Worm (Caenorhabditis elegans) whole organism, L4 larva: ENCODE data around the gene T16G12.4.
A peak's percentile ranks its signal among the peaks of the same experiment; 100 is the strongest.

Source experiments
- F10B5.3 ChIP-seq: sonication (generic microtip); optimal IDR thresholded peaks from 2 replicates; lab custom pipeline; 2016; ENCODE audit warnings: mild to moderate bottlenecking, missing genetic modification characterization, missing compliant biosample characterization
- F37D6.2 ChIP-seq: sonication (generic microtip); optimal IDR thresholded peaks from 2 replicates; lab custom pipeline; 2016; ENCODE audit warnings: mild to moderate bottlenecking, missing genetic modification characterization, missing compliant biosample characterization
- F44E2.7 ChIP-seq: fragments of 200-800 bp; sonication (Bioruptor generic); IDR thresholded peaks from 2 replicates; pipeline ENCODE4 v2.1.2; 2022; ENCODE audit warnings: missing genetic modification characterization, missing compliant biosample characterization
- F49E8.2 ChIP-seq: sonication (generic microtip); optimal IDR thresholded peaks from 2 replicates; lab custom pipeline; 2016; ENCODE audit warnings: missing compliant biosample characterization, mild to moderate bottlenecking, missing genetic modification characterization, borderline replicate concordance
- Y75B8A.6 ChIP-seq: fragments of 200-800 bp; sonication (Bioruptor generic); IDR thresholded peaks from 2 replicates; pipeline ENCODE4 v1.3.6; 2022; ENCODE audit warnings: missing genetic modification reagents, missing genetic modification characterization, missing compliant biosample characterization
- aha-1 ChIP-seq: fragments of 150-350 bp; peaks from one replicate; lab custom pipeline; 2014; ENCODE audit warnings: missing biosample characterization, missing genetic modification characterization
- ceh-20 ChIP-seq: fragments of 200-800 bp; sonication (Bioruptor generic); IDR thresholded peaks from 2 replicates; pipeline ENCODE4 v1.3.6; 2022; ENCODE audit warnings: missing genetic modification reagents, missing genetic modification characterization, missing compliant biosample characterization
- ceh-82 ChIP-seq: sonication (generic microtip); optimal IDR thresholded peaks from 2 replicates; lab custom pipeline; 2017; ENCODE audit warnings: missing biosample characterization, missing genetic modification characterization
- cey-2 ChIP-seq: sonication (generic microtip); optimal IDR thresholded peaks from 3 replicates; lab custom pipeline; 2017; ENCODE audit warnings: missing genetic modification characterization, mild to moderate bottlenecking, missing compliant biosample characterization, antibody characterized with exemption, borderline replicate concordance; ENCODE audit not compliant: insufficient read depth
- daf-12 ChIP-seq: fragments of 150-350 bp; optimal IDR thresholded peaks from 2 replicates; lab custom pipeline; 2014; ENCODE audit warnings: missing biosample characterization, missing genetic modification reagents, missing genetic modification characterization
- daf-16 ChIP-seq, 3 experiments: sonication (generic microtip); optimal IDR thresholded peaks; 2 replicates each; lab custom pipeline; 2016 to 2017; ENCODE audit warnings: missing genetic modification characterization in 3 of 3, missing genetic modification reagents in 3 of 3, mild to moderate bottlenecking in 2 of 3, missing compliant biosample characterization in 2 of 3, missing biosample characterization in 1 of 3, moderate library complexity in 1 of 3
- daf-19 ChIP-seq: fragments of 200-800 bp; sonication (Bioruptor generic); conservative IDR thresholded peaks from 2 replicates; pipeline ENCODE4 v1.3.6; 2022; ENCODE audit warnings: missing genetic modification characterization, missing compliant biosample characterization
- dpl-1 ChIP-seq: fragments of 150-350 bp; optimal IDR thresholded peaks from 2 replicates; lab custom pipeline; 2014; ENCODE audit warnings: missing biosample characterization, missing genetic modification reagents, missing genetic modification characterization
- dve-1 ChIP-seq: sonication (generic microtip); optimal IDR thresholded peaks from 2 replicates; lab custom pipeline; 2017; ENCODE audit warnings: antibody characterized with exemption, mild to moderate bottlenecking, missing genetic modification characterization, missing compliant biosample characterization; ENCODE audit not compliant: insufficient read depth
- egl-27 ChIP-seq: sonication (generic microtip); optimal IDR thresholded peaks from 3 replicates; lab custom pipeline; 2017; ENCODE audit warnings: missing biosample characterization, missing genetic modification reagents, missing genetic modification characterization
- fkh-10 ChIP-seq: fragments of 150-350 bp; optimal IDR thresholded peaks from 2 replicates; lab custom pipeline; 2014; ENCODE audit warnings: missing biosample characterization, missing genetic modification reagents, missing genetic modification characterization
- fos-1 ChIP-seq: fragments of 150-350 bp; optimal IDR thresholded peaks from 2 replicates; lab custom pipeline; 2014; ENCODE audit warnings: missing biosample characterization, missing genetic modification characterization
- hif-1 ChIP-seq, 2 experiments: sonication (generic microtip); optimal IDR thresholded peaks; 2 replicates each; lab custom pipeline; 2016 to 2017; ENCODE audit warnings: missing compliant biosample characterization in 2 of 2, missing genetic modification characterization in 2 of 2, missing genetic modification reagents in 2 of 2, missing genotype in 2 of 2, mild to moderate bottlenecking in 1 of 2
- hlh-11 ChIP-seq: fragments of 200-800 bp; sonication (Bioruptor generic); optimal IDR thresholded peaks from 2 replicates; lab custom pipeline; 2018; ENCODE audit warnings: mild to moderate bottlenecking, missing genetic modification characterization, missing compliant biosample characterization
- hlh-30 ChIP-seq: sonication (generic microtip); optimal IDR thresholded peaks from 2 replicates; lab custom pipeline; 2017; ENCODE audit warnings: antibody characterized with exemption, mild to moderate bottlenecking, missing genetic modification characterization, missing compliant biosample characterization; ENCODE audit not compliant: insufficient read depth
- hmg-1.1 ChIP-seq: fragments of 200-800 bp; sonication (Bioruptor generic); IDR thresholded peaks from 2 replicates; pipeline ENCODE4 v1.3.6; 2022; ENCODE audit warnings: missing genetic modification reagents, missing genetic modification characterization, missing compliant biosample characterization
- lin-1 ChIP-seq: fragments of 200-800 bp; sonication (Bioruptor generic); IDR thresholded peaks from 2 replicates; pipeline ENCODE4 v1.3.6; 2022; ENCODE audit warnings: missing genetic modification reagents, missing genetic modification characterization, missing compliant biosample characterization
- lin-29 ChIP-seq: fragments of 200-800 bp; sonication (Bioruptor generic); IDR thresholded peaks from 2 replicates; pipeline ENCODE4 v1.3.6; 2022; ENCODE audit warnings: missing genetic modification reagents, missing genetic modification characterization, missing compliant biosample characterization
- lin-39 ChIP-seq: fragments of 150-350 bp; optimal IDR thresholded peaks from 2 replicates; lab custom pipeline; 2014; ENCODE audit warnings: missing biosample characterization, missing genetic modification reagents, missing genetic modification characterization
- lir-3 ChIP-seq: sonication (generic microtip); optimal IDR thresholded peaks from 2 replicates; lab custom pipeline; 2016; ENCODE audit warnings: mild to moderate bottlenecking, missing genetic modification characterization, missing compliant biosample characterization
- lsy-2 ChIP-seq, 2 experiments: fragments of 150-350 bp in 1 of 2; sonication (generic microtip) in 1 of 2; optimal IDR thresholded peaks; 2 replicates each; lab custom pipeline; 2014 to 2017; ENCODE audit warnings: missing biosample characterization in 2 of 2, missing genetic modification characterization in 2 of 2
- mdl-1 ChIP-seq, 2 experiments: fragments of 150-350 bp in 1 of 2; sonication (generic microtip) in 1 of 2; optimal IDR thresholded peaks; 2 replicates each; lab custom pipeline; 2014 to 2017; ENCODE audit warnings: missing biosample characterization in 2 of 2, missing genetic modification characterization in 2 of 2
- mep-1 ChIP-seq: fragments of 150-350 bp; sonication (generic microtip); optimal IDR thresholded peaks from 3 replicates; lab custom pipeline; 2014; ENCODE audit warnings: missing biosample characterization, missing genetic modification characterization
- mxl-3 ChIP-seq: fragments of 200-800 bp; sonication (Bioruptor generic); optimal IDR thresholded peaks from 2 replicates; lab custom pipeline; 2018; ENCODE audit warnings: mild to moderate bottlenecking, missing genetic modification characterization, missing compliant biosample characterization
- nhr-10 ChIP-seq: fragments of 150-350 bp; optimal IDR thresholded peaks from 2 replicates; lab custom pipeline; 2014; ENCODE audit warnings: missing biosample characterization, missing genetic modification characterization
- nhr-102 ChIP-seq: sonication (generic microtip); optimal IDR thresholded peaks from 2 replicates; lab custom pipeline; 2016; ENCODE audit warnings: mild to moderate bottlenecking, missing genetic modification characterization, moderate library complexity, missing compliant biosample characterization
- nhr-11 ChIP-seq: fragments of 150-350 bp; optimal IDR thresholded peaks from 2 replicates; lab custom pipeline; 2014; ENCODE audit warnings: missing biosample characterization, missing genetic modification characterization
- nhr-28 ChIP-seq: fragments of 150-350 bp; optimal IDR thresholded peaks from 2 replicates; lab custom pipeline; 2014; ENCODE audit warnings: missing biosample characterization, missing genetic modification characterization
- nhr-41 ChIP-seq: fragments of 200-800 bp; sonication (Bioruptor generic); IDR thresholded peaks from 2 replicates; pipeline ENCODE4 v1.3.6; 2022; ENCODE audit warnings: missing genetic modification reagents, missing genetic modification characterization, missing compliant biosample characterization
- nhr-42 ChIP-seq: fragments of 200-800 bp; sonication (Bioruptor generic); IDR thresholded peaks from 2 replicates; pipeline ENCODE4 v1.3.6; 2022; ENCODE audit warnings: missing genetic modification characterization, missing compliant biosample characterization
- nhr-48 ChIP-seq: sonication (generic microtip); optimal IDR thresholded peaks from 2 replicates; lab custom pipeline; 2016; ENCODE audit warnings: mild to moderate bottlenecking, missing genetic modification characterization, missing compliant biosample characterization
- nhr-77 ChIP-seq: fragments of 150-350 bp; optimal IDR thresholded peaks from 2 replicates; lab custom pipeline; 2014; ENCODE audit warnings: missing biosample characterization, missing genetic modification characterization
- pha-4 ChIP-seq, 2 experiments: fragments of 150-350 bp in 1 of 2; fragments of 200-800 bp in 1 of 2; sonication (Bioruptor generic) in 1 of 2; IDR thresholded peaks in 1 of 2; optimal IDR thresholded peaks in 1 of 2; 2 replicates each; pipeline versions ENCODE4 v1.3.6 to Lab custom; 2014 to 2022; ENCODE audit warnings: missing genetic modification characterization in 2 of 2, missing genetic modification reagents in 2 of 2, missing biosample characterization in 1 of 2, missing compliant biosample characterization in 1 of 2
- pqm-1 ChIP-seq: sonication (generic microtip); optimal IDR thresholded peaks from 2 replicates; lab custom pipeline; 2017; ENCODE audit warnings: missing biosample characterization, missing genetic modification characterization
- saeg-2 ChIP-seq: fragments of 200-800 bp; sonication (Bioruptor generic); IDR thresholded peaks from 2 replicates; pipeline ENCODE4 v1.3.6; 2022; ENCODE audit warnings: missing genetic modification reagents, missing genetic modification characterization, missing compliant biosample characterization
- spr-3 ChIP-seq: fragments of 200-800 bp; sonication (Bioruptor generic); optimal IDR thresholded peaks from 2 replicates; lab custom pipeline; 2018; ENCODE audit warnings: mild to moderate bottlenecking, missing genetic modification characterization, missing compliant biosample characterization
- unc-130 ChIP-seq: sonication (generic microtip); optimal IDR thresholded peaks from 2 replicates; lab custom pipeline; 2016; ENCODE audit warnings: missing genetic modification reagents, missing genetic modification characterization, missing compliant biosample characterization
- unc-39 ChIP-seq: sonication (generic microtip); optimal IDR thresholded peaks from 2 replicates; lab custom pipeline; 2017; ENCODE audit warnings: missing biosample characterization, missing genetic modification characterization
- unc-62 ChIP-seq, 3 experiments: fragments of 150-350 bp in 1 of 3; sonication (generic microtip); optimal IDR thresholded peaks in 2 of 3; peaks in 1 of 3; 1 replicate in 1 of 3; 2 replicates in 2 of 3; lab custom pipeline; 2014 to 2017; ENCODE audit warnings: missing biosample characterization in 3 of 3, missing genetic modification characterization in 3 of 3, missing genetic modification reagents in 3 of 3, missing genotype in 1 of 3
- vab-7 ChIP-seq: fragments of 200-800 bp; sonication (Bioruptor generic); IDR thresholded peaks from 2 replicates; pipeline ENCODE4 v1.3.6; 2022; ENCODE audit warnings: missing genetic modification reagents, missing genetic modification characterization, missing compliant biosample characterization

The T16G12.4 gene

ce11 chrIII:10094538-10094937 is 36.9 kb downstream of the T16G12.4 start (continued):
- TF ChIP-seq lin-39 (tag; lab: Kevin White, UChicago) = no peak
- TF ChIP-seq lin-29 (GFP tag; lab: Robert Waterston, UW) = no peak

ce11 chrIII:10095377-10095776 is 37.8 kb downstream of the T16G12.4 start:
- no peak for TF ChIP-seq hlh-30 (tag; lab: Kevin White, UChicago)
- TF ChIP-seq hlh-11 = no peak
- TF ChIP-seq egl-27 (tag; lab: Kevin White, UChicago) = no peak
- TF ChIP-seq daf-16 (GFP tag; optimal IDR thresholded peaks at IDR 0.05; lab: Kevin White, UChicago) = no peak
- TF ChIP-seq daf-16 (tag; optimal IDR thresholded peaks at IDR 0.05; lab: Kevin White, UChicago) = peak; percentile 41
- no peak for TF ChIP-seq mep-1 (tag; lab: Kevin White, UChicago)
- no peak for TF ChIP-seq lir-3 (tag; lab: Kevin White, UChicago)
- no peak for TF ChIP-seq unc-39 (tag; lab: Kevin White, UChicago)
- peak in 1 of 2 experiments; percentile 57 for TF ChIP-seq lsy-2 (tag; optimal IDR thresholded peaks at IDR 0.05; lab: Kevin White, UChicago)
- TF ChIP-seq ceh-20 = no peak
- peak; percentile 8 for TF ChIP-seq pqm-1 (tag; lab: Kevin White, UChicago)
- TF ChIP-seq pha-4 (GFP tag; IDR thresholded peaks at IDR 0.05; lab: Robert Waterston, UW) = no peak
- no peak for TF ChIP-seq pha-4 (tag; optimal IDR thresholded peaks at IDR 0.05; lab: Kevin White, UChicago)
- TF ChIP-seq nhr-41 (GFP tag; lab: Robert Waterston, UW) = no peak
- no peak for TF ChIP-seq mxl-3 (GFP tag; lab: Kevin White, UChicago)
- TF ChIP-seq daf-19 (GFP tag; lab: Robert Waterston, UW) = no peak
- no peak for TF ChIP-seq fos-1 (tag; lab: Kevin White, UChicago)
- TF ChIP-seq vab-7 = no peak
- no peak for TF ChIP-seq Y75B8A.6 (GFP tag; lab: Robert Waterston, UW)
- no peak for TF ChIP-seq nhr-77 (tag; lab: Kevin White, UChicago)
- no peak for TF ChIP-seq ceh-82 (tag; lab: Kevin White, UChicago)
- TF ChIP-seq nhr-102 (tag; lab: Kevin White, UChicago) = no peak
- no peak for TF ChIP-seq F37D6.2 (tag; lab: Kevin White, UChicago)
- no peak for TF ChIP-seq cey-2 (tag; lab: Kevin White, UChicago)
- TF ChIP-seq lin-29 (GFP tag; lab: Robert Waterston, UW) = no peak
- TF ChIP-seq nhr-28 (tag; lab: Kevin White, UChicago) = peak; percentile 47
- no peak for TF ChIP-seq unc-62 (GFP tag; optimal IDR thresholded peaks at IDR 0.05 in 1 of 2; lab: Kevin White, UChicago)
- TF ChIP-seq unc-62 (tag; optimal IDR thresholded peaks at IDR 0.05; lab: Kevin White, UChicago) = no peak
- no peak for TF ChIP-seq F49E8.2 (tag; lab: Kevin White, UChicago)
- no peak for TF ChIP-seq unc-130
- TF ChIP-seq, all 104 proteins: peak for 4

- TF ChIP-seq fkh-10 (peak; percentile 76), hif-1 (tag; optimal IDR thresholded peaks at IDR 0.05; lab: Kevin White, UChicago) (peak in 1 of 2 experiments; percentile 77), nhr-11 (peak; percentile 79), pqm-1 (tag; lab: Kevin White, UChicago) (peak; percentile 27), aha-1 (tag; lab: Kevin White, UChicago) (peak; percentile 98), dve-1 (tag; lab: Kevin White, UChicago) (peak; percentile 96), mxl-3 (GFP tag; lab: Kevin White, UChicago) (peak; percentile 87), daf-12 (no peak), nhr-42 (GFP tag; lab: Robert Waterston, UW) (peak; percentile 45; the same call in 1 of the 2 replicates), F37D6.2 (tag; lab: Kevin White, UChicago) (peak; percentile 71), saeg-2 (peak; percentile 50; the same call in 1 of the 2 replicates), mdl-1 (tag; optimal IDR thresholded peaks at IDR 0.05; lab: Kevin White, UChicago) (peak; percentile 98 to 99), hmg-1.1 (GFP tag; lab: Robert Waterston, UW) (peak; percentile 96), lin-1 (GFP tag; lab: Robert Waterston, UW) (peak; percentile 80), F44E2.7 (GFP tag; lab: Robert Waterston, UW) (no peak), nhr-48 (tag; lab: Kevin White, UChicago) (peak; percentile 94), spr-3 (GFP tag; lab: Kevin White, UChicago) (peak; percentile 22), lsy-2 (tag; optimal IDR thresholded peaks at IDR 0.05; lab: Kevin White, UChicago) (peak; percentile 70 to 93), F10B5.3 (tag; lab: Kevin White, UChicago) (peak; percentile 43), dpl-1 (GFP tag; lab: Kevin White, UChicago) (peak; percentile 62), nhr-10 (tag; lab: Kevin White, UChicago) (peak; percentile 33), nhr-28 (tag; lab: Kevin White, UChicago) (peak; percentile 81)
Observed at ce11 chrIII:10096525-10096972, 38.9 kb downstream of the T16G12.4 start.
